Fruit fly (Drosophila melanogaster): ENCODE results near the gene Ama.

Gene Ama

dm6 chr3R:6764848-6765247 is 2.5 kb downstream of the Ama start (continued):
- TF ChIP-seq CG3407 (GFP tag; optimal IDR thresholded peaks at IDR 0.05) (peak; percentile 15), Atf-2 (GFP tag; optimal IDR thresholded peaks at IDR 0.05) (no peak), Camta (GFP tag; optimal IDR thresholded peaks at IDR 0.05) (no peak), fd96Cb (tag; optimal IDR thresholded peaks at IDR 0.05) (no peak), jigr1 (GFP tag; IDR thresholded peaks at IDR 0.05) (no peak), fu2 (GFP tag; optimal IDR thresholded peaks at IDR 0.05) (no peak), nerfin-1 (tag; optimal IDR thresholded peaks at IDR 0.05) (peak; percentile 11), CG4360 (GFP tag; IDR thresholded peaks at IDR 0.05) (no peak), HmgD (GFP tag; optimal IDR thresholded peaks at IDR 0.05) (no peak), rib (GFP tag; IDR thresholded peaks at IDR 0.05) (no peak), H2.0 (GFP tag; IDR thresholded peaks at IDR 0.05) (no peak), CHES-1-like (GFP tag; optimal IDR thresholded peaks at IDR 0.05) (no peak), ase (GFP tag; IDR thresholded peaks at IDR 0.05) (no peak), nom (GFP tag; optimal IDR thresholded peaks at IDR 0.05) (no peak), B-H2 (GFP tag; optimal IDR thresholded peaks at IDR 0.05) (no peak), Pdp1 (GFP tag; optimal IDR thresholded peaks at IDR 0.05) (no peak), sd (tag; optimal IDR thresholded peaks at IDR 0.05) (no peak), CG1792 (GFP tag; optimal IDR thresholded peaks at IDR 0.05) (no peak), CG11723 (GFP tag; optimal IDR thresholded peaks at IDR 0.05) (no peak), HmgZ (tag; optimal IDR thresholded peaks at IDR 0.05) (no peak), CG11085 (GFP tag; IDR thresholded peaks at IDR 0.05) (no peak), Xbp1 (GFP tag; optimal IDR thresholded peaks at IDR 0.05) (no peak), CG32532 (GFP tag; IDR thresholded peaks at IDR 0.05) (no peak), croc (GFP tag; conservative IDR thresholded peaks at IDR 0.05) (no peak), oc (tag; optimal IDR thresholded peaks at IDR 0.05) (no peak), CG1233 (GFP tag; optimal IDR thresholded peaks at IDR 0.05) (peak; percentile 61), CG7928 (GFP tag; optimal IDR thresholded peaks at IDR 0.05) (no peak), Antp (GFP tag; optimal IDR thresholded peaks at IDR 0.05) (no peak), CG18011 (GFP tag; optimal IDR thresholded peaks at IDR 0.05) (no peak), Atf3 (GFP tag; optimal IDR thresholded peaks at IDR 0.05) (no peak), CG1647 (GFP tag; optimal IDR thresholded peaks at IDR 0.05) (no peak), onecut (GFP tag; IDR thresholded peaks at IDR 0.05) (no peak), CG17186 (GFP tag; optimal IDR thresholded peaks at IDR 0.05) (no peak), Mrtf (GFP tag; IDR thresholded peaks at IDR 0.05) (no peak), kni (GFP tag; optimal IDR thresholded peaks at IDR 0.05) (no peak), tll (GFP tag; optimal IDR thresholded peaks at IDR 0.05) (no peak), CG13296 (GFP tag; optimal IDR thresholded peaks at IDR 0.05) (no peak), CG4282 (GFP tag; optimal IDR thresholded peaks at IDR 0.05) (no peak), CG9437 (GFP tag; optimal IDR thresholded peaks at IDR 0.05) (no peak), CG2889 (GFP tag; IDR thresholded peaks at IDR 0.05) (no peak), cas (GFP tag; IDR thresholded peaks at IDR 0.05) (no peak), pzg (GFP tag; optimal IDR thresholded peaks at IDR 0.05) (no peak), lbe (GFP tag; optimal IDR thresholded peaks at IDR 0.05) (no peak), Ets65A (GFP tag) (no peak), zfh2 (GFP tag; optimal IDR thresholded peaks at IDR 0.05) (no peak), cwo (GFP tag; optimal IDR thresholded peaks at IDR 0.05) (no peak), CG17802 (tag; optimal IDR thresholded peaks at IDR 0.05) (no peak), sens (GFP tag) (peak; percentile 83), pum (GFP tag; optimal IDR thresholded peaks at IDR 0.05) (no peak), Blimp-1 (GFP tag; optimal IDR thresholded peaks at IDR 0.05) (peak; percentile 29), CTCF (GFP tag; optimal IDR thresholded peaks at IDR 0.05) (no peak), Six4 (GFP tag; optimal IDR thresholded peaks at IDR 0.05) (no peak), fd64A (GFP tag; optimal IDR thresholded peaks at IDR 0.05) (peak; percentile 33)

Data from whole organism, embryonic.